Worm (Caenorhabditis elegans): Measurements from ENCODE around the gene srw-43.

DNA sequence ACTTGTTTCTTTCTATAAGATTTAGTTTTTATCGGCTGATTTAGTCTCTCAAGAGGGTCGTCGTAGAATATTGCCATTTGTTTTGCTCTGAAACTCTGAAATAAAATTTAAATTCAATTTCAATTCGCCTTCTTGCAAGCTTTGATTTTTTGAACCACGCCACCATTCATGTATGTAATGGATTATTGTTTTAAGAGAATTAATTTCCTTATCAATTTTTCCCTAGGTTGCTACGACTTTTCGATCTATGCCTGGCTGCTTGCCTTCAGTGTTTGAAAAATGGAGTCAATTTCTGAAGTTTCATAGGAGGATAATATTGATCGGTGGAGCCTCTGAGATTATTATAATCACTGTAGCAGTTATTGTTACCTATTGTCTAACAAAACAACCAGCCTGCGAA is 49.7 kb downstream of the srw-43 start, which contains the start of the genes clec-38 and clec-34:
- TF ChIP-seq lin-39 (tag; optimal IDR thresholded peaks at IDR 0.05): no peak
- no peak for TF ChIP-seq ama-1 (optimal IDR thresholded peaks at IDR 0.05)
- no peak for TF ChIP-seq skn-1 (tag; optimal IDR thresholded peaks at IDR 0.05)
- no peak for TF ChIP-seq nhr-111 (GFP tag; optimal IDR thresholded peaks at IDR 0.05)
- TF ChIP-seq ztf-7 (tag; optimal IDR thresholded peaks at IDR 0.05): no peak
- TF ChIP-seq pqm-1 (tag; optimal IDR thresholded peaks at IDR 0.05): no peak
